Worm (Caenorhabditis elegans) whole organism, L3 larva: ENCODE results near the gene C35B1.8.

ENCODE experiments used
- ceh-9 ChIP-seq: sonication (generic microtip); optimal IDR thresholded peaks from 2 replicates; lab custom pipeline; 2018; ENCODE audit warnings: missing biosample characterization, missing genetic modification characterization
- nhr-77 ChIP-seq: fragments of 150-350 bp; optimal IDR thresholded peaks from 2 replicates; lab custom pipeline; 2014; ENCODE audit warnings: missing biosample characterization, missing genetic modification characterization
- sea-2 ChIP-seq: fragments of 150-350 bp; sonication (generic microtip); optimal IDR thresholded peaks from 4 replicates; lab custom pipeline; 2014; ENCODE audit warnings: missing biosample characterization, missing genetic modification reagents, missing genetic modification characterization
- unc-62 ChIP-seq: fragments of 150-350 bp; sonication (generic microtip); optimal IDR thresholded peaks from 4 replicates; lab custom pipeline; 2014; ENCODE audit warnings: missing biosample characterization, missing genetic modification reagents, missing genetic modification characterization
- zag-1 ChIP-seq: fragments of 150-350 bp; optimal IDR thresholded peaks from 2 replicates; lab custom pipeline; 2014; ENCODE audit warnings: missing biosample characterization, missing genetic modification characterization
- ztf-11 ChIP-seq: fragments of 150-350 bp; optimal IDR thresholded peaks from 2 replicates; lab custom pipeline; 2014; ENCODE audit warnings: missing biosample characterization, missing genetic modification characterization

DNA sequence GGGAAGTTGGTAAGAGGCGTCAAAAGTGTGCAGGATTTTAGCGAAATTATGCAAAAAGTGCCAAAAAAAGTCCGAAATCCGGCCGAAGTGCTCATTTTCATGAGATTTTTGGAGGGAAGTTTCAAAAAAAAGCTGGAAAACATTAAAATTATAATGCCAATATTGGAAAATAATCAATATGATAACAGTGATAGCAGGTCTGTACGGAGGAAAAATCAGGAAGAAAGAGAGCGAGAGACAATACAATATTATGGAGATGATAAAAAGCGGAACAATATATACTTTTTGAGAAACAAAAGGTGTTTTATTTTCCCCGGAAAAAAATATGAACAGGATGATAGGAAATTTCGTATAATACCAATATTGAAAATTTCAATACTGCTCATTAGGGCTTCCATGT lies 25.4 kb downstream of the C35B1.8 start:
- TF ChIP-seq nhr-77 (no peak), sea-2 (no peak), zag-1 (tag; lab: Kevin White, UChicago) (no peak), unc-62 (no peak), ztf-11 (tag; lab: Kevin White, UChicago) (no peak), ceh-9 (tag; lab: Kevin White, UChicago) (no peak)
